Worm (Caenorhabditis elegans): ENCODE results near the gene col-44.

ce11 chrX:13574029-13574428, 17.2 kb upstream of the col-44 start:
- TF ChIP-seq ref-1 (GFP tag; conservative IDR thresholded peaks at IDR 0.05) (no peak), cog-1 (tag; optimal IDR thresholded peaks at IDR 0.05) (no peak), flt-1 (GFP tag; IDR thresholded peaks at IDR 0.05) (no peak), tab-1 (GFP tag; IDR thresholded peaks at IDR 0.05) (no peak), ztf-23 (GFP tag; IDR thresholded peaks at IDR 0.05) (no peak)

Data from whole organism, midembryonic.